Worm (Caenorhabditis elegans): Measurements from ENCODE around the gene Y44A6D.5.

Y44A6D.5 gene

DNA sequence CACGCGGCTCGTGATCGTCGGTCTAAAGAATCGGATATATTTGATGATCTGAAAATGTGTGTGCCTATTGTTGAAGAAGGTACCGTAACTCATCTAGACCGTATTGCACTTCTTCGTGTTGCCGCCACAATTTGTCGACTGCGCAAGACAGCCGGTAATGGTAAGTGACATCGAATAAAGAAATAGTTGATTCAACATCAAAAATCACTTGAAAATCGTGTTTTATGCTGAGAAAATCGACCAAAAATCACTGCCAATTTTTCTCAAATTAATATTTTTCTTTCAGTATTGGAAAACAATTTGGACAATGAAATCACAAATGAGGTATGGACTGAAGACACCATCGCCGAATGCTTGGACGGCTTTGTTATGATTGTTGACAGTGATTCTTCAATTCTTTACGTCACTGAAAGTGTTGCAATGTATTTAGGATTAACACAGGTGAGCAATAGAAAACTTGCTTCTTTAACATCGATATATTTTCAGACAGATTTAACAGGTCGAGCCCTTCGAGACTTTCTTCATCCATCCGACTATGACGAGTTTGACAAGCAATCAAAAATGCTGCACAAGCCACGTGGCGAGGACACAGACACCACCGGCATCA, 21.4 kb downstream of the Y44A6D.5 start:
- TF ChIP-seq mxl-3 (GFP tag; optimal IDR thresholded peaks at IDR 0.05) (no peak), unc-62 (GFP tag; optimal IDR thresholded peaks at IDR 0.05 in 1 of 2) (peak in 1 of 2 experiments; percentile 51), unc-62 (tag; optimal IDR thresholded peaks at IDR 0.05) (no peak), ceh-20 (GFP tag; IDR thresholded peaks at IDR 0.05) (no peak), F26F4.8 (GFP tag; conservative IDR thresholded peaks at IDR 0.05) (no peak), Y48G9A.11 (GFP tag; IDR thresholded peaks at IDR 0.05) (no peak), egl-43 (GFP tag; IDR thresholded peaks at IDR 0.05) (no peak), aha-1 (tag) (peak; percentile 97), dve-1 (tag; optimal IDR thresholded peaks at IDR 0.05; ENCODE audit: insufficient read depth) (peak; percentile 27), mes-2 (tag; optimal IDR thresholded peaks at IDR 0.05; ENCODE audit: poor library complexity, severe bottlenecking) (peak; percentile 32)

DNA sequence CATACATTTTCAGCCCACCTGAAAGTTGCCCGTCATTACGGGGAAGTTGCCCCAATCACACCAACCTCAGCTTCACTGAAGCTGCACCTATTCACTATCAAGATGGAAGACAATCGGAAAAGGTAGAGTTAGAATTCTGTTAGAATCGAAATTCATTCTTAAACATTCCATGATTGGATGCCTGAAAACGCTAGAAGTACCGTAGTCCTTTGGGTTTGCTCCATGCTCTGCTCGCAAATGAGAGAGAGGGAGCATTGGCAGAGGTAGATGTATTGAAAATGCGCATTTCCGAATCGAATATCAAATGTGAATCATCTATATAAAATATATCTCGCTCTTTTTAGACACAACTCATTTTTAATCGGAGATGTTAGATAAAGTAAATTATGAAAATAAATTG, 22.4 kb downstream of the Y44A6D.5 start, which contains the start of gene hif-1:
Gene hif-1, plus strand, starts transcription at position 8 of the 400 bp plus-strand sequence.
- TF ChIP-seq unc-62 (GFP tag; optimal IDR thresholded peaks at IDR 0.05 in 1 of 2): peak in 1 of 2 experiments; percentile 58
- TF ChIP-seq unc-62 (tag; optimal IDR thresholded peaks at IDR 0.05): no peak
- 0 out of 2 replicates have a peak, but pooled peaks have one; percentile 18 for TF ChIP-seq egl-43 (GFP tag; IDR thresholded peaks at IDR 0.05)
- no peak for TF ChIP-seq hmg-1.1 (GFP tag; IDR thresholded peaks at IDR 0.05)

DNA sequence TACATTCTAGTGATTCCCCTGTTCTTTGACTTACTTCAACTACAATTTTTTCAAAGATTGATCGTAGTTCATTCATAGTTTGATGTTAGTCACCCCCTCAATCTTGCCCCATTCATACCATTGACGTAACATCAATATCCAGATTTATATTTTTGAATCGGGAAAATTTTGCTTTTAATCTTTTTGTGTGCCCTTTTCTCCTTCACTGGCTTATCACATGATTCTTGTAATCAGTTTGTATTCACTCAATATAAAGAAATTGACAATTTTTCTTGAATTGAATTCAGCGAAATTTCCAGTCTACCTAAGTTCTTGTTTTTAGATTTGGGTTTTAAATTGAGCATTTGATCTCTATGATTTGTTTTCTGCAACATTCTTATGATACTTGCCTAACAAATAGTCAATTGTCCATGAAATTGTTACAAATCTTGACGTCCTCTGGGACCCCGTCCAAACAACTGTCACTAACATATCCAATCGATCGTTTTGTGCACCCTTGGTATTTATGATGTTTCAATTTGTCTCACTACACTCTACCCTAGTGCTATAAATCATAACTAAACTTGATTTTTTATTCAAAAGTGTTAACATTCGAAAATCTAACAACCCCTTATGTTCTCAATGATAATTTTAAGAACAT, 23.0 kb downstream of the Y44A6D.5 start:
- TF ChIP-seq ztf-11 (tag; optimal IDR thresholded peaks at IDR 0.05) (no peak), hlh-30 (tag; optimal IDR thresholded peaks at IDR 0.05; ENCODE audit: insufficient read depth) (peak; percentile 1), aha-1 (tag) (peak; percentile 47), lin-13 (GFP tag; optimal IDR thresholded peaks at IDR 0.05) (no peak), hlh-11 (tag; optimal IDR thresholded peaks at IDR 0.05) (no peak), daf-16 (GFP tag; optimal IDR thresholded peaks at IDR 0.05) (no peak), daf-16 (tag; optimal IDR thresholded peaks at IDR 0.05) (peak; percentile 14), zfp-3 (GFP tag; conservative IDR thresholded peaks at IDR 0.05) (no peak), nhr-28 (tag; optimal IDR thresholded peaks at IDR 0.05) (peak; percentile 31), dmd-8 (GFP tag; IDR thresholded peaks at IDR 0.05) (no peak), ceh-20 (GFP tag; IDR thresholded peaks at IDR 0.05) (0 out of 2 replicates have a peak, but pooled peaks have one; percentile 41), nhr-77 (tag; optimal IDR thresholded peaks at IDR 0.05) (no peak), nhr-6 (tag; optimal IDR thresholded peaks at IDR 0.05) (no peak), jun-1 (tag; optimal IDR thresholded peaks at IDR 0.05) (no peak), zip-11 (GFP tag; IDR thresholded peaks at IDR 0.05) (no peak), unc-62 (GFP tag; optimal IDR thresholded peaks at IDR 0.05 in 1 of 2) (peak in 1 of 2 experiments; percentile 1), unc-62 (tag; optimal IDR thresholded peaks at IDR 0.05) (no peak)

DNA sequence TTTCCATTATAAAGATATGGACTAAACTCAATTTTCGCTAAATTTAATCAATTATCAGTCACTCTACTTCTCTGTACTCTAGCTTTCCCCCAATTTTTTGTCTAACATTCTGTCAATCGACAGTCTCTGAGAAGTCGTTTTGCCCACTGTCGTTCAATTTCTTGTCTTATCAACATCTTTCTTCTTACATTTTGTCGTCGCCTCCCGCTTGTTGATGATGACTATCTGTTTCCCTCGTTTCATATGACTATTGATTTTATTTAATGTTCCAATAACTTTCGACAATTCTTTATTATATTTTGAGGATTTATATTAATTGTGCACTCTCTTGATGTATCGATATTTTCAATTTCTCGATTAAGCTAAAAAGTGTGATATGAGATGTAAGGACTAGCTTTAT, 23.9 kb downstream of the Y44A6D.5 start:
- TF ChIP-seq attf-4 (tag; optimal IDR thresholded peaks at IDR 0.05) (no peak), nhr-102 (tag; optimal IDR thresholded peaks at IDR 0.05) (no peak), duxl-1 (tag; optimal IDR thresholded peaks at IDR 0.05; ENCODE audit: poor library complexity) (no peak), ZK546.5 (tag; optimal IDR thresholded peaks at IDR 0.05) (no peak), nhr-11 (tag; optimal IDR thresholded peaks at IDR 0.05) (no peak), dmd-9 (GFP tag; IDR thresholded peaks at IDR 0.05) (no peak), dve-1 (tag; optimal IDR thresholded peaks at IDR 0.05; ENCODE audit: insufficient read depth) (peak; percentile 22), ceh-28 (tag; optimal IDR thresholded peaks at IDR 0.05) (peak; percentile 10), ztf-11 (tag; optimal IDR thresholded peaks at IDR 0.05) (no peak), Y5F2A.4 (GFP tag; optimal IDR thresholded peaks at IDR 0.05) (no peak), F37D6.2 (tag; optimal IDR thresholded peaks at IDR 0.05) (no peak), gei-8 (GFP tag; optimal IDR thresholded peaks at IDR 0.05) (no peak), set-16 (GFP tag; IDR thresholded peaks at IDR 0.05) (no peak), nhr-28 (tag; optimal IDR thresholded peaks at IDR 0.05) (peak; percentile 48), pqm-1 (tag; optimal IDR thresholded peaks at IDR 0.05) (peak; percentile 13), T26A8.4 (GFP tag; IDR thresholded peaks at IDR 0.05) (no peak), hif-1 (tag; optimal IDR thresholded peaks at IDR 0.05) (no peak), egl-43 (GFP tag; IDR thresholded peaks at IDR 0.05) (no peak), nhr-111 (GFP tag; optimal IDR thresholded peaks at IDR 0.05) (no peak), aha-1 (tag) (no peak), daf-16 (GFP tag; optimal IDR thresholded peaks at IDR 0.05) (no peak), daf-16 (tag; optimal IDR thresholded peaks at IDR 0.05) (peak; percentile 71), F44E2.7 (GFP tag; IDR thresholded peaks at IDR 0.05) (no peak), lin-29 (GFP tag; IDR thresholded peaks at IDR 0.05) (no peak), hlh-30 (tag; optimal IDR thresholded peaks at IDR 0.05; ENCODE audit: insufficient read depth) (peak; percentile 53), nhr-76 (tag; optimal IDR thresholded peaks at IDR 0.05) (no peak), ceh-32 (tag; optimal IDR thresholded peaks at IDR 0.05; ENCODE audit: poor library complexity) (no peak)

Data from whole organism, L4 larva.